Worm (Caenorhabditis elegans): ENCODE measurements around the gene dhhc-8.

The dhhc-8 gene

ce11 chrIII:13062414-13062965, 44.9 kb upstream of the dhhc-8 start (continued):
- TF ChIP-seq nhr-77 (tag; optimal IDR thresholded peaks at IDR 0.05), result no peak
- no peak for TF ChIP-seq nhr-11 (tag; optimal IDR thresholded peaks at IDR 0.05)
- no peak for TF ChIP-seq nhr-23 (tag; optimal IDR thresholded peaks at IDR 0.05)
- peak; percentile 88 for TF ChIP-seq sma-3 (GFP tag; optimal IDR thresholded peaks at IDR 0.05)
- TF ChIP-seq alr-1 (tag; optimal IDR thresholded peaks at IDR 0.05), result no peak

DNA sequence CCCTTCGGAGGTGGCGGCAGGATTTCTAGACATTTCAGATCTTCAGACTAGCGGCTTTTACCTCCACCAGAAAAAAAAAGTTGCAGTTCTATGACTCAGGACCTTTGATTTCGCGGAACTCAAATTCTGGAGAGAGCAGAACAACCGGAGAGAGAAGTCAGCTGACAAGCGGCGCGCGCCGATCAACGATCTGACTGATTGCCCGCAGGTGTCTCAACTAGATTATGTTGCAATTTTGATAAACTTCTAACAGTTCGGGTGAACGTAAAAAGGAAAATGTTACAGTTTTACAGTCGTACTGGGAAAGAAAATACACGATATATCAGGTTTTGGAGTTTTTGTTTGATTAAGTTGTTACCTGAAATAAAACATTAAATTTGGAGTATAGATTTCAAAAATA, 44.4 kb upstream of the dhhc-8 start:
- peak; percentile 66 for TF ChIP-seq sma-9 (GFP tag; optimal IDR thresholded peaks at IDR 0.05)
- TF ChIP-seq sma-9 (tag; optimal IDR thresholded peaks at IDR 0.05), result no peak
- TF ChIP-seq nhr-237 (tag; optimal IDR thresholded peaks at IDR 0.05), result no peak

DNA sequence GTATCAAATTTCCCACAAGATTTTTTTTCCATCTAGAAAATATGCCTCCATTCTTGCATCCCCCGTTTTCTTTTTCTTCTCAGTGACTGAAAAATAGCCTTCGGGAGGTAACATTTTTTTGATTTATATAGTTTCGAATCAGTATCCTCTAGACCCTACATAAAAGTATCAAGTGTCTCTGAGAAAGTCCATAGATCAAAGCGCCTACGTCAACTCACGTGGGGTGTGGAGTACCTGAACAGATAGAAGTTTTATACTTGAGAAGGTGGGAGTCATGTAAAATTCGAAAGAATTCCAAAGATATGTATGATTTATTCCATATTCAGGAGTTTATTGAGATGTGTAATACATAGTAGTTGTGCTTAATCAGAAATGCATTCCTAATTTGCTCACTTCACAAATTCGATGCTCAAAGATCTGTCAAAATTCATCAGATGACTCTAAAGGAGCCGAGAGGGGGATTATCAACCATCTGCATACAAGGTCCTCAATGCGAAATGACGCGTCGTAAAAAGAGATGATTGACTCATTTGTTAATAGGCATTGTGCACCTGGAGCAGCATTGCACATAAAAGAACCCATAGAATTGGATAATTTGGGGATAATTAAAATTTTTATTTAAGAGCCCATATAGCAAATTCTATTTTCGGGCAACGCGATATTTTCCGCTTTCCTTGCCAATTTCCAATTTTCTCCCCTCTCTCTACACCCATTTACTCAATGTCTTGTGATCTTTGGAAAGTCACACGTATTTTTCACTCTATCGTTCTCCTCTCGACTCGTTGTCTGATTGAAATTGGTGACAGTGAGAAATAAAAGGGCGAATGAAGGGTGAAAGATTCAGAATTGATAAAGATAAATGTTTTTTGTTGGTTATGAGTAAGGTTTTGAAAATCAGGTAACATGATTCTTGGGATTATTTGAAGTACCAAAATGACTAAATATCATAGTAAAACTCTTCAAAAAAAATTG, 42.9 kb upstream of the dhhc-8 start:
- TF ChIP-seq F13H6.1 (tag; optimal IDR thresholded peaks at IDR 0.05), result no peak
- TF ChIP-seq nhr-129 (tag; optimal IDR thresholded peaks at IDR 0.05), result peak; percentile 63
- TF ChIP-seq egl-27 (tag; optimal IDR thresholded peaks at IDR 0.05), result no peak
- TF ChIP-seq skn-1 (tag; optimal IDR thresholded peaks at IDR 0.05), result no peak
- TF ChIP-seq sma-9 (GFP tag; optimal IDR thresholded peaks at IDR 0.05), result peak; percentile 88
- TF ChIP-seq sma-9 (tag; optimal IDR thresholded peaks at IDR 0.05), result no peak
- no peak for TF ChIP-seq lin-39 (tag; optimal IDR thresholded peaks at IDR 0.05)
- no peak for TF ChIP-seq blmp-1 (tag; optimal IDR thresholded peaks at IDR 0.05; ENCODE audit: insufficient read depth)
- TF ChIP-seq ceh-16 (tag; optimal IDR thresholded peaks at IDR 0.05), result peak; percentile 9
- TF ChIP-seq gmeb-1 (tag; optimal IDR thresholded peaks at IDR 0.05), result no peak
- TF ChIP-seq ama-1 (optimal IDR thresholded peaks at IDR 0.05), result peak; percentile 13
- no peak for TF ChIP-seq lin-11 (tag; optimal IDR thresholded peaks at IDR 0.05)
- no peak for TF ChIP-seq elt-3 (tag; optimal IDR thresholded peaks at IDR 0.05)
- no peak for TF ChIP-seq nhr-12 (tag; optimal IDR thresholded peaks at IDR 0.05)
- peak; percentile 4 for TF ChIP-seq lin-13 (GFP tag; optimal IDR thresholded peaks at IDR 0.05)
- TF ChIP-seq nhr-25 (tag; optimal IDR thresholded peaks at IDR 0.05), result peak; percentile 58
- no peak for TF ChIP-seq ztf-1 (GFP tag; conservative IDR thresholded peaks at IDR 0.05)
- TF ChIP-seq crh-2 (tag; optimal IDR thresholded peaks at IDR 0.05), result peak; percentile 73
- no peak for TF ChIP-seq unc-55 (GFP tag; optimal IDR thresholded peaks at IDR 0.05)
- TF ChIP-seq C34F6.9 (tag; optimal IDR thresholded peaks at IDR 0.05), result peak; percentile 63
- peak in 1 of 2 experiments; percentile 22 for TF ChIP-seq lsy-2 (tag; optimal IDR thresholded peaks at IDR 0.05)
- no peak for TF ChIP-seq ceh-82 (tag; optimal IDR thresholded peaks at IDR 0.05)
- no peak for TF ChIP-seq nhr-10 (tag; optimal IDR thresholded peaks at IDR 0.05)
- TF ChIP-seq nhr-23 (tag; optimal IDR thresholded peaks at IDR 0.05), result no peak
- no peak for TF ChIP-seq nhr-6 (tag; optimal IDR thresholded peaks at IDR 0.05)
- peak; percentile 52 for TF ChIP-seq sem-4 (tag; optimal IDR thresholded peaks at IDR 0.05)
- TF ChIP-seq peb-1 (tag; optimal IDR thresholded peaks at IDR 0.05), result no peak
- no peak for TF ChIP-seq unc-39 (tag; optimal IDR thresholded peaks at IDR 0.05)
- TF ChIP-seq mdl-1 (tag; optimal IDR thresholded peaks at IDR 0.05), result peak; percentile 15 to 24
- TF ChIP-seq nhr-77 (tag; optimal IDR thresholded peaks at IDR 0.05), result no peak

DNA sequence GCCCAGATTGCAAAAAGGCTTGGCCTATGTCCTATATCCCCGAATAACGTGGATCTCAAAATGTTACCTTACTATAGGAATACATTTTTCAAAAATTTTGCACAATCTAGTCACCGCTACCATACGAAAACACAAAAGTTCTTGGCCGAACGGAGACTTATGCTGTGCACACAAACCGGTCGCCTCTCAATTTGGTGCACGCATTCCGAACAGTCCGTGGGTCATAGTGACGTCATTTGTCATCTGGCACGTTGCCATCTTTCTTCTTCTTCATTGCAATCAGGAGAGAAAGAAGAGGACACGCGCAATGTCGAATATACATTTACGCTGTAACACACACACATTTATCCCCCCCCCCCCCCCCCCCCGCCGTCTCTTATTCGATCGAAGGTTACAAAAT, 41.7 kb upstream of the dhhc-8 start:
- TF ChIP-seq gmeb-1 (tag; optimal IDR thresholded peaks at IDR 0.05) (no peak), crh-2 (tag; optimal IDR thresholded peaks at IDR 0.05) (no peak), snpc-4 (tag; optimal IDR thresholded peaks at IDR 0.05) (no peak), ceh-16 (tag; optimal IDR thresholded peaks at IDR 0.05) (no peak), nhr-129 (tag; optimal IDR thresholded peaks at IDR 0.05) (peak; percentile 25), nhr-21 (tag; optimal IDR thresholded peaks at IDR 0.05) (no peak), F13H6.1 (tag; optimal IDR thresholded peaks at IDR 0.05) (no peak), nhr-6 (tag; optimal IDR thresholded peaks at IDR 0.05) (no peak), ztf-1 (GFP tag; conservative IDR thresholded peaks at IDR 0.05) (no peak), nhr-10 (tag; optimal IDR thresholded peaks at IDR 0.05) (no peak), egl-27 (tag; optimal IDR thresholded peaks at IDR 0.05) (no peak), alr-1 (tag; optimal IDR thresholded peaks at IDR 0.05) (no peak), ama-1 (optimal IDR thresholded peaks at IDR 0.05) (no peak), sem-4 (tag; optimal IDR thresholded peaks at IDR 0.05) (no peak), lin-13 (GFP tag; optimal IDR thresholded peaks at IDR 0.05) (no peak), ztf-11 (tag; optimal IDR thresholded peaks at IDR 0.05) (no peak), C34F6.9 (tag; optimal IDR thresholded peaks at IDR 0.05) (no peak), mdl-1 (tag; optimal IDR thresholded peaks at IDR 0.05) (peak in 1 of 2 experiments; percentile 38), elt-3 (tag; optimal IDR thresholded peaks at IDR 0.05) (no peak), sma-9 (GFP tag; optimal IDR thresholded peaks at IDR 0.05) (no peak), sma-9 (tag; optimal IDR thresholded peaks at IDR 0.05) (no peak), nhr-25 (tag; optimal IDR thresholded peaks at IDR 0.05) (peak; percentile 6), nhr-77 (tag; optimal IDR thresholded peaks at IDR 0.05) (no peak), aly-2 (tag; optimal IDR thresholded peaks at IDR 0.05) (no peak), nhr-237 (tag; optimal IDR thresholded peaks at IDR 0.05) (no peak)
